Worm (Caenorhabditis elegans): ENCODE data around the gene ZK596.3.

ce11 chrIV:10864031-10864430, 40.2 kb downstream of the ZK596.3 start, which contains the start of gene nish-1:
- no peak for TF ChIP-seq lin-13 (tag; optimal IDR thresholded peaks at IDR 0.05)
- TF ChIP-seq ztf-11 (tag; optimal IDR thresholded peaks at IDR 0.05), result no peak
- TF ChIP-seq nhr-28 (tag; optimal IDR thresholded peaks at IDR 0.05), result no peak
- no peak for TF ChIP-seq pha-4 (tag; optimal IDR thresholded peaks at IDR 0.05)
- TF ChIP-seq lsy-2 (tag; optimal IDR thresholded peaks at IDR 0.05), result no peak
- TF ChIP-seq mep-1 (tag; optimal IDR thresholded peaks at IDR 0.05), result no peak
- TF ChIP-seq lin-32 (GFP tag; optimal IDR thresholded peaks at IDR 0.05), result no peak
- TF ChIP-seq blmp-1 (tag; optimal IDR thresholded peaks at IDR 0.05), result no peak
